Worm (Caenorhabditis elegans) whole organism, midembryonic: ENCODE data around the gene unc-58.

ENCODE experiments used
- T22C8.4 ChIP-seq: fragments of 200-800 bp; sonication (Bioruptor generic); IDR thresholded peaks from 2 replicates; pipeline ENCODE4 v1.3.6; 2022; ENCODE audit warnings: missing genetic modification characterization, missing compliant biosample characterization
- flt-1 ChIP-seq: fragments of 200-800 bp; sonication (Bioruptor generic); IDR thresholded peaks from 2 replicates; pipeline ENCODE4 v1.3.6; 2022; ENCODE audit warnings: missing genetic modification characterization, missing compliant biosample characterization
- klf-2 ChIP-seq: fragments of 200-800 bp; sonication (Bioruptor generic); conservative IDR thresholded peaks from 2 replicates; pipeline ENCODE4 v1.3.6; 2022; ENCODE audit warnings: missing genetic modification reagents, missing genetic modification characterization, missing compliant biosample characterization
- ref-1 ChIP-seq: fragments of 200-800 bp; sonication (Bioruptor generic); conservative IDR thresholded peaks from 2 replicates; pipeline ENCODE4 v1.3.6; 2022; ENCODE audit warnings: missing genetic modification reagents, missing genetic modification characterization, missing compliant biosample characterization
- ztf-29 ChIP-seq: fragments of 200-800 bp; sonication (Bioruptor generic); IDR thresholded peaks from 2 replicates; pipeline ENCODE4 v1.3.6; 2022; ENCODE audit warnings: missing genetic modification reagents, missing genetic modification characterization, missing compliant biosample characterization

ce11 chrX:10069692-10070091 lies 63.3 kb downstream of the unc-58 start, which contains the start of gene mlck-1:
- TF ChIP-seq T22C8.4 (GFP tag; lab: Robert Waterston, UW) (no peak), ref-1 (GFP tag; lab: Robert Waterston, UW) (no peak), ztf-29 (GFP tag; lab: Robert Waterston, UW) (no peak), flt-1 (GFP tag; lab: Robert Waterston, UW) (no peak), klf-2 (GFP tag; lab: Robert Waterston, UW) (no peak)
